Worm (Caenorhabditis elegans) whole organism, young adult: ENCODE measurements around the gene R08D7.7.

Source experiments
- C17E4.6 ChIP-seq: fragments of 200-800 bp; sonication (Bioruptor generic); IDR thresholded peaks from 2 replicates; pipeline ENCODE4 v1.3.6; 2022; ENCODE audit warnings: missing genetic modification reagents, missing genetic modification characterization, missing compliant biosample characterization
- D2030.7 ChIP-seq: fragments of 200-800 bp; sonication (Bioruptor generic); IDR thresholded peaks from 2 replicates; pipeline ENCODE4 v1.3.6; 2022; ENCODE audit warnings: missing genetic modification reagents, missing genetic modification characterization, missing compliant biosample characterization
- F22D6.2 ChIP-seq: sonication (generic microtip); optimal IDR thresholded peaks from 2 replicates; lab custom pipeline; 2016; ENCODE audit warnings: mild to moderate bottlenecking, missing genetic modification characterization, missing compliant biosample characterization
- F33H1.4 ChIP-seq: fragments of 200-800 bp; sonication (Bioruptor generic); IDR thresholded peaks from 2 replicates; pipeline ENCODE4 v1.3.6; 2022; ENCODE audit warnings: missing genetic modification reagents, missing genetic modification characterization, missing compliant biosample characterization
- F37B4.10 ChIP-seq: fragments of 200-800 bp; sonication (Bioruptor generic); IDR thresholded peaks from 2 replicates; pipeline ENCODE4 v1.3.6; 2022; ENCODE audit warnings: missing genetic modification characterization, missing compliant biosample characterization
- F39B2.1 ChIP-seq: fragments of 200-800 bp; sonication (Bioruptor generic); IDR thresholded peaks from 2 replicates; pipeline ENCODE4 v1.3.6; 2022; ENCODE audit warnings: missing genetic modification reagents, missing genetic modification characterization, missing compliant biosample characterization
- Y79H2A.3 ChIP-seq: fragments of 200-800 bp; sonication (Bioruptor generic); conservative IDR thresholded peaks from 2 replicates; pipeline ENCODE4 v1.3.6; 2022; ENCODE audit warnings: missing genetic modification reagents, missing genetic modification characterization, missing compliant biosample characterization
- Y95B8A.8 ChIP-seq: fragments of 200-800 bp; sonication (Bioruptor generic); IDR thresholded peaks from 2 replicates; pipeline ENCODE4 v1.3.6; 2022; ENCODE audit warnings: missing genetic modification reagents, missing genetic modification characterization, missing compliant biosample characterization
- ama-1 ChIP-seq, 3 experiments: fragments of 150-350 bp in 1 of 3; sonication (generic microtip) in 2 of 3; optimal IDR thresholded peaks; 2 replicates each; lab custom pipeline; 2014 to 2018; ENCODE audit warnings: missing biosample characterization in 2 of 3, missing genetic modification characterization in 2 of 3, missing genetic modification reagents in 2 of 3
- aptf-3 ChIP-seq: fragments of 200-800 bp; sonication (Bioruptor generic); IDR thresholded peaks from 2 replicates; pipeline ENCODE4 v1.3.6; 2022; ENCODE audit warnings: missing genetic modification characterization, missing compliant biosample characterization
- atf-7 ChIP-seq: sonication (generic microtip); optimal IDR thresholded peaks from 2 replicates; lab custom pipeline; 2017; ENCODE audit warnings: mild to moderate bottlenecking, missing genetic modification characterization, missing compliant biosample characterization
- attf-3 ChIP-seq: fragments of 200-800 bp; sonication (Bioruptor generic); conservative IDR thresholded peaks from 2 replicates; pipeline ENCODE4 v1.3.6; 2022; ENCODE audit warnings: missing genetic modification reagents, missing genetic modification characterization, missing compliant biosample characterization
- attf-5 ChIP-seq: fragments of 200-800 bp; sonication (Bioruptor generic); optimal IDR thresholded peaks from 2 replicates; lab custom pipeline; 2018; ENCODE audit warnings: mild to moderate bottlenecking, missing genetic modification characterization, missing compliant biosample characterization
- bed-2 ChIP-seq: fragments of 200-800 bp; sonication (Bioruptor generic); IDR thresholded peaks from 2 replicates; pipeline ENCODE4 v1.3.6; 2022; ENCODE audit warnings: missing genetic modification reagents, missing genetic modification characterization, missing compliant biosample characterization
- cebp-1 ChIP-seq, 2 experiments: fragments of 200-800 bp in 1 of 2; sonication (Bioruptor generic) in 1 of 2; sonication (generic microtip) in 1 of 2; IDR thresholded peaks in 1 of 2; optimal IDR thresholded peaks in 1 of 2; 2 replicates each; pipeline versions ENCODE4 v1.3.6 to Lab custom; 2017 to 2022; ENCODE audit warnings: missing compliant biosample characterization in 2 of 2, missing genetic modification characterization in 2 of 2, mild to moderate bottlenecking in 1 of 2, missing genetic modification reagents in 1 of 2, moderate library complexity in 1 of 2
- ceh-27 ChIP-seq: fragments of 200-800 bp; sonication (Bioruptor generic); optimal IDR thresholded peaks from 2 replicates; lab custom pipeline; 2018; ENCODE audit warnings: mild to moderate bottlenecking, missing genetic modification characterization, moderate library complexity, missing compliant biosample characterization
- ceh-40 ChIP-seq: fragments of 200-800 bp; sonication (Bioruptor generic); IDR thresholded peaks from 2 replicates; pipeline ENCODE4 v1.3.6; 2022; ENCODE audit warnings: missing genetic modification characterization, missing compliant biosample characterization
- ceh-91 ChIP-seq: fragments of 200-800 bp; sonication (Bioruptor generic); IDR thresholded peaks from 2 replicates; pipeline ENCODE4 v1.3.6; 2022; ENCODE audit warnings: missing genetic modification reagents, missing genetic modification characterization, missing compliant biosample characterization
- dox-1 ChIP-seq: fragments of 200-800 bp; sonication (Bioruptor generic); IDR thresholded peaks from 2 replicates; pipeline ENCODE4 v1.3.6; 2022; ENCODE audit warnings: missing genetic modification reagents, missing genetic modification characterization, missing compliant biosample characterization
- dpff-1 ChIP-seq: sonication (generic microtip); optimal IDR thresholded peaks from 2 replicates; lab custom pipeline; 2017; ENCODE audit warnings: mild to moderate bottlenecking, missing genetic modification characterization, missing compliant biosample characterization
- dpl-1 ChIP-seq: fragments of 150-350 bp; optimal IDR thresholded peaks from 2 replicates; lab custom pipeline; 2014; ENCODE audit warnings: missing biosample characterization, missing genetic modification reagents, missing genetic modification characterization
- fkh-3 ChIP-seq: sonication (generic microtip); optimal IDR thresholded peaks from 2 replicates; lab custom pipeline; 2016; ENCODE audit warnings: mild to moderate bottlenecking, missing genetic modification characterization, missing compliant biosample characterization
- hmg-1.2 ChIP-seq: fragments of 200-800 bp; sonication (Bioruptor generic); IDR thresholded peaks from 2 replicates; pipeline ENCODE4 v1.3.6; 2022; ENCODE audit warnings: missing genetic modification reagents, missing genetic modification characterization, missing compliant biosample characterization
- let-607 ChIP-seq, 2 experiments: fragments of 200-800 bp in 1 of 2; sonication (Bioruptor generic) in 1 of 2; sonication (generic microtip) in 1 of 2; optimal IDR thresholded peaks; 2 replicates each; lab custom pipeline; 2016 to 2018; ENCODE audit warnings: mild to moderate bottlenecking in 2 of 2, missing compliant biosample characterization in 2 of 2, missing genetic modification characterization in 2 of 2, moderate library complexity in 2 of 2, missing genotype in 1 of 2
- lin-35 ChIP-seq, 3 experiments: fragments of 150-350 bp in 2 of 3; sonication (generic microtip) in 1 of 3; optimal IDR thresholded peaks; 2 replicates each; lab custom pipeline; 2014 to 2018; ENCODE audit warnings: missing biosample characterization in 3 of 3, missing genetic modification characterization in 3 of 3, missing genetic modification reagents in 3 of 3
- lsl-1 ChIP-seq: fragments of 200-800 bp; sonication (Bioruptor generic); optimal IDR thresholded peaks from 2 replicates; lab custom pipeline; 2018; ENCODE audit warnings: mild to moderate bottlenecking, missing genetic modification characterization, moderate library complexity, missing compliant biosample characterization
- mcd-1 ChIP-seq: fragments of 200-800 bp; sonication (Bioruptor generic); IDR thresholded peaks from 2 replicates; pipeline ENCODE4 v1.3.6; 2022; ENCODE audit warnings: missing genetic modification reagents, missing genetic modification characterization, missing compliant biosample characterization
- nfyb-1 ChIP-seq: fragments of 200-800 bp; sonication (Bioruptor generic); IDR thresholded peaks from 2 replicates; pipeline ENCODE4 v1.3.6; 2022; ENCODE audit warnings: missing genetic modification reagents, missing genetic modification characterization, missing compliant biosample characterization
- nhr-179 ChIP-seq: sonication (generic microtip); optimal IDR thresholded peaks from 2 replicates; lab custom pipeline; 2016; ENCODE audit warnings: mild to moderate bottlenecking, missing genetic modification characterization, missing compliant biosample characterization
- nhr-80 ChIP-seq: sonication (generic microtip); optimal IDR thresholded peaks from 2 replicates; lab custom pipeline; 2016; ENCODE audit warnings: missing genetic modification characterization, missing compliant biosample characterization
- nhr-90 ChIP-seq: sonication (generic microtip); optimal IDR thresholded peaks from 2 replicates; lab custom pipeline; 2016; ENCODE audit warnings: missing genotype, mild to moderate bottlenecking, missing genetic modification characterization, missing compliant biosample characterization
- rpc-1 ChIP-seq, 2 experiments: fragments of 150-350 bp in 1 of 2; sonication (generic microtip) in 1 of 2; optimal IDR thresholded peaks; 2 replicates each; lab custom pipeline; 2014 to 2018; ENCODE audit warnings: missing biosample characterization in 1 of 2, missing genetic modification characterization in 1 of 2, missing genetic modification reagents in 1 of 2, missing genotype in 1 of 2
- snpc-1.1 ChIP-seq: sonication (generic microtip); optimal IDR thresholded peaks from 2 replicates; lab custom pipeline; 2017; ENCODE audit warnings: missing genetic modification characterization, mild to moderate bottlenecking, missing compliant biosample characterization, antibody characterized with exemption, moderate library complexity, missing genotype, missing genetic modification reagents; ENCODE audit not compliant: insufficient read depth
- snpc-1.3 ChIP-seq: sonication (generic microtip); optimal IDR thresholded peaks from 2 replicates; lab custom pipeline; 2017; ENCODE audit warnings: missing genetic modification characterization, mild to moderate bottlenecking, missing compliant biosample characterization, antibody characterized with exemption, moderate library complexity, missing genotype, missing genetic modification reagents; ENCODE audit not compliant: insufficient read depth
- snpc-4 ChIP-seq, 5 experiments: fragments of 150-350 bp in 1 of 5; sonication (generic microtip) in 4 of 5; optimal IDR thresholded peaks; 2 replicates each; lab custom pipeline; 2014 to 2018; ENCODE audit warnings: missing genetic modification characterization in 5 of 5, missing biosample characterization in 3 of 5, antibody characterized with exemption in 2 of 5, mild to moderate bottlenecking in 2 of 5, missing compliant biosample characterization in 2 of 5, missing genotype in 2 of 5, moderate library complexity in 2 of 5, missing genetic modification reagents in 1 of 5
- sptf-2 ChIP-seq: fragments of 200-800 bp; sonication (Bioruptor generic); optimal IDR thresholded peaks from 2 replicates; lab custom pipeline; 2018; ENCODE audit warnings: mild to moderate bottlenecking, missing genetic modification characterization, missing compliant biosample characterization
- tbp1 ChIP-seq: fragments of 200-800 bp; sonication (Bioruptor generic); optimal IDR thresholded peaks from 2 replicates; lab custom pipeline; 2018; ENCODE audit warnings: mild to moderate bottlenecking, missing genetic modification characterization, missing compliant biosample characterization
- tbx-9 ChIP-seq: sonication (generic microtip); optimal IDR thresholded peaks from 2 replicates; lab custom pipeline; 2016; ENCODE audit warnings: borderline replicate concordance, missing genetic modification characterization, inconsistent platforms, missing compliant biosample characterization
- unc-130 ChIP-seq: sonication (generic microtip); optimal IDR thresholded peaks from 2 replicates; lab custom pipeline; 2016; ENCODE audit warnings: missing genetic modification reagents, missing genetic modification characterization, missing compliant biosample characterization
- unc-62 ChIP-seq: fragments of 150-350 bp; optimal IDR thresholded peaks from 2 replicates; lab custom pipeline; 2014; ENCODE audit warnings: missing biosample characterization, missing genetic modification reagents, missing genetic modification characterization
- ztf-18 ChIP-seq: sonication (generic microtip); optimal IDR thresholded peaks from 2 replicates; lab custom pipeline; 2016; ENCODE audit warnings: missing genotype, mild to moderate bottlenecking, missing genetic modification characterization, missing compliant biosample characterization
- ztf-22 ChIP-seq: fragments of 200-800 bp; sonication (Bioruptor generic); optimal IDR thresholded peaks from 2 replicates; lab custom pipeline; 2018; ENCODE audit warnings: mild to moderate bottlenecking, missing genetic modification characterization, moderate library complexity, missing compliant biosample characterization

R08D7.7 gene

DNA sequence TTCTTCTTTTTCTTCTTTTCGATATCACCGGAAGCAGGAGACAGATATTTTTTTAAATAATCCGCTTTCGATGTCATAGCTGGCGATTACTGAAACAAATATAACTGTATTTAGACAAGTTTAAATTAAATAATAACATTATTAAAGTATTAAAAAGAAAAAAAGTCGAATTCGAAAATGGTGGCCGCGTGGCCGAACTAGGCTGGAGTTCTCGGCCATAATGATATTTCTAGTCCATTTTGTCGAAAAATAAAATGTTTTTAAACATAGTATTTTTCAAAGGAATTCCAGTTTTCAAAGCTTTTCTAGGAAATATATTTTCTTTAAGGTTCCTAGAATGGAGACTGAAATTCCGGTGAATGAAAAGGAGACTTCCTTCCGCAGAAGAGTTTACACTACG is 22.2 kb upstream of the R08D7.7 start, which contains the start of the genes bud-13 and rpap-2:
Gene bud-13 (minus strand): TSS at position 89 of the 400 bp plus-strand sequence.
Gene rpap-2 (plus strand): TSS at position 329 of the 400 bp plus-strand sequence.
- no peak for TF ChIP-seq nfyb-1 (GFP tag; lab: Robert Waterston, UW)
- TF ChIP-seq unc-62, result no peak
- peak; percentile 26 for TF ChIP-seq unc-130 (GFP tag; lab: Kevin White, UChicago)
- TF ChIP-seq ztf-22 (GFP tag; lab: Kevin White, UChicago), result no peak
- TF ChIP-seq bed-2 (GFP tag; lab: Robert Waterston, UW), result no peak

DNA sequence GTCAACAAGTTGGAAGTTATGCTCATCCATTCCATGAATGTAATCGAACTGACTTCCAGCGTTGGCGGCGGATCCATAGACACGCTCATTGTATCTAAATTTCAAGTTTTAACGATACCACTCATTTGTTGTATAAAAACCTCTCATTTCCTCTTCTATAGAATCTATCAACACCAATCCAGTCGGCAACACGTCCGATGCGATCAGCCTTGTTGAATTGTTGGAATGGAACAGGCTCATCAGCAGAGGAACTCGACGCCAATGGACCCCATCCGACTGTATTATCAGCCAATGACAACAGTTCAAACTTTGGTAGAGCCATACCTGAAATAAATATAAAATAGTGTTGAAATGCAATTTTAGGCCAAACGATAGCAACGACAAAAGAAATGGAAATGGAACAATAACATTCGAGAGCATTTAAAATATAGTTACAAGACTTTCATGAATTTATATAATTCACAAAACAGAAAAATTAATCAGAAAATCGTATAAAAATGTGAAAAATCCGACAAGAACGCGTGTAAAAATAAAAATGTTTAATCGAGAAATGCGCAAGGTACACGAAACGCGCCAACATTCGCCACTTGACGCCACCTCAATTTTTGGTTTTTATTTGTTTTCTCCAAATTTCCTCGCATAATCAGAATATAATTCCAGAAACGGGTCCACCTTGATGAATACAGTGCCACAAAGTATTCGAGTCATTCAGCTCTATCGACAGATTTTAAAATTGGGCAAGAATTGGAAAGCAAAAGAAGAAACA is 18.4 kb upstream of the R08D7.7 start, which contains the start of the genes eif-3.D and R08D7.4:
Gene eif-3.D (minus strand): TSS at position 324 of the 766 bp plus-strand sequence.
Gene R08D7.4 (plus strand): TSS at position 638 of the 766 bp plus-strand sequence.
- no peak for TF ChIP-seq tbx-9 (tag; lab: Kevin White, UChicago)
- no peak for TF ChIP-seq nhr-90
- TF ChIP-seq lin-35 (GFP tag; optimal IDR thresholded peaks at IDR 0.05; lab: Kevin White, UChicago), result no peak
- TF ChIP-seq let-607 (tag; optimal IDR thresholded peaks at IDR 0.05; lab: Kevin White, UChicago), result peak in 1 of 2 experiments; percentile 30
- no peak for TF ChIP-seq nfyb-1 (GFP tag; lab: Robert Waterston, UW)
- no peak for TF ChIP-seq F39B2.1 (GFP tag; lab: Robert Waterston, UW)
- peak; percentile 35 for TF ChIP-seq ceh-27 (GFP tag; lab: Kevin White, UChicago)
- 0 out of 2 replicates have a peak, but pooled peaks have one; percentile 15 for TF ChIP-seq Y95B8A.8
- TF ChIP-seq dox-1 (GFP tag; lab: Robert Waterston, UW), result peak; percentile 70
- TF ChIP-seq dpff-1 (tag; lab: Kevin White, UChicago), result no peak
- TF ChIP-seq C17E4.6 (GFP tag; lab: Robert Waterston, UW), result no peak
- peak; percentile 0 for TF ChIP-seq snpc-4 (GFP tag; optimal IDR thresholded peaks at IDR 0.05; lab: Kevin White, UChicago)
- peak in 3 of 4 experiments; percentile 12 to 61 (median 20) for TF ChIP-seq snpc-4 (tag; optimal IDR thresholded peaks at IDR 0.05; lab: Kevin White, UChicago)
- TF ChIP-seq lsl-1 (GFP tag; lab: Kevin White, UChicago), result peak; percentile 50
- TF ChIP-seq dpl-1 (GFP tag; lab: Kevin White, UChicago), result peak; percentile 33
- no peak for TF ChIP-seq F37B4.10 (GFP tag; lab: Robert Waterston, UW)
- TF ChIP-seq rpc-1 (optimal IDR thresholded peaks at IDR 0.05; lab: Kevin White, UChicago), result no peak
- TF ChIP-seq rpc-1 (tag; optimal IDR thresholded peaks at IDR 0.05; lab: Kevin White, UChicago), result no peak
- TF ChIP-seq attf-5 (GFP tag; lab: Kevin White, UChicago), result peak; percentile 49
- peak; percentile 96 for TF ChIP-seq ztf-18 (tag; lab: Kevin White, UChicago)
- no peak for TF ChIP-seq atf-7 (tag; lab: Kevin White, UChicago)
- TF ChIP-seq mcd-1, result peak; percentile 42
- peak; percentile 37 for TF ChIP-seq tbp1
- TF ChIP-seq nhr-179 (tag; lab: Kevin White, UChicago), result no peak
- TF ChIP-seq F22D6.2, result no peak
- TF ChIP-seq fkh-3 (tag; lab: Kevin White, UChicago), result no peak
- TF ChIP-seq ceh-91 (GFP tag; lab: Robert Waterston, UW), result no peak
- no peak for TF ChIP-seq aptf-3 (GFP tag; lab: Robert Waterston, UW)
- TF ChIP-seq attf-3 (GFP tag; lab: Robert Waterston, UW), result no peak
- peak; percentile 38; the same call in 1 of the 2 replicates for TF ChIP-seq hmg-1.2 (GFP tag; lab: Robert Waterston, UW)
- TF ChIP-seq ama-1 (optimal IDR thresholded peaks at IDR 0.05; lab: Kevin White, UChicago), result no peak
- no peak for TF ChIP-seq ama-1 (GFP tag; optimal IDR thresholded peaks at IDR 0.05; lab: Kevin White, UChicago)
- TF ChIP-seq sptf-2 (GFP tag; lab: Kevin White, UChicago), result no peak
- peak; percentile 25; the same call in 1 of the 2 replicates for TF ChIP-seq D2030.7 (GFP tag; lab: Robert Waterston, UW)
- no peak for TF ChIP-seq snpc-1.1 (tag; lab: Kevin White, UChicago)
- TF ChIP-seq F33H1.4, result peak; percentile 48
- no peak for TF ChIP-seq ceh-40 (GFP tag; lab: Robert Waterston, UW)
- TF ChIP-seq nhr-80 (tag; lab: Kevin White, UChicago), result peak; percentile 29
- no peak for TF ChIP-seq cebp-1 (GFP tag; IDR thresholded peaks at IDR 0.05; lab: Robert Waterston, UW)
- TF ChIP-seq cebp-1 (tag; optimal IDR thresholded peaks at IDR 0.05; lab: Kevin White, UChicago), result peak; percentile 51
- peak; percentile 33 for TF ChIP-seq snpc-1.3
- no peak for TF ChIP-seq Y79H2A.3 (GFP tag; lab: Robert Waterston, UW)
